Fruit fly (Drosophila melanogaster) whole organism, adult: ENCODE data around the gene CG31793.

Experiments used
- CG11617 ChIP-seq: fragments of 200-800 bp; sonication (Bioruptor generic); optimal IDR thresholded peaks from 2 replicates; lab custom pipeline; 2017; ENCODE audit warnings: mild to moderate bottlenecking, missing biosample characterization, missing genetic modification reagents, missing genetic modification characterization
- CG12768 ChIP-seq: fragments of 200-800 bp; sonication (Bioruptor generic); optimal IDR thresholded peaks from 2 replicates; lab custom pipeline; 2017; ENCODE audit warnings: missing biosample characterization, missing genetic modification characterization, mild to moderate bottlenecking, moderate library complexity, missing genetic modification reagents
- CG14711 ChIP-seq: fragments of 200-800 bp; sonication (Bioruptor generic); optimal IDR thresholded peaks from 2 replicates; lab custom pipeline; 2018; ENCODE audit warnings: missing biosample characterization, mild to moderate bottlenecking, missing genetic modification characterization, moderate library complexity
- CG1620 ChIP-seq: fragments of 200-800 bp; sonication (Bioruptor generic); optimal IDR thresholded peaks from 2 replicates; lab custom pipeline; 2016; ENCODE audit warnings: missing biosample characterization, missing genetic modification characterization
- CG33017 ChIP-seq: fragments of 200-800 bp; sonication (Bioruptor generic); optimal IDR thresholded peaks from 2 replicates; lab custom pipeline; 2018; ENCODE audit warnings: missing biosample characterization, mild to moderate bottlenecking, missing genetic modification characterization, moderate library complexity
- CG5204 ChIP-seq: fragments of 200-800 bp; sonication (Bioruptor generic); optimal IDR thresholded peaks from 2 replicates; lab custom pipeline; 2016; ENCODE audit warnings: missing biosample characterization, missing genetic modification characterization
- CG7045 ChIP-seq: fragments of 200-800 bp; sonication (Bioruptor generic); optimal IDR thresholded peaks from 2 replicates; lab custom pipeline; 2017; ENCODE audit warnings: missing biosample characterization, mild to moderate bottlenecking, missing genetic modification characterization
- CG7101 ChIP-seq: fragments of 200-800 bp; sonication (Bioruptor generic); optimal IDR thresholded peaks from 2 replicates; lab custom pipeline; 2018; ENCODE audit warnings: missing biosample characterization, mild to moderate bottlenecking, missing genetic modification characterization, moderate library complexity
- Clk ChIP-seq: fragments of 200-800 bp; sonication (Bioruptor generic); optimal IDR thresholded peaks from 2 replicates; lab custom pipeline; 2017; ENCODE audit warnings: missing biosample characterization, missing genetic modification characterization
- Crg-1 ChIP-seq: fragments of 200-800 bp; sonication (Bioruptor generic); optimal IDR thresholded peaks from 2 replicates; lab custom pipeline; 2016; ENCODE audit warnings: missing biosample characterization, missing genetic modification characterization
- Hr96 ChIP-seq: fragments of 200-800 bp; sonication (Bioruptor generic); optimal IDR thresholded peaks from 2 replicates; lab custom pipeline; 2016; ENCODE audit warnings: missing biosample characterization, missing genetic modification characterization
- Mnt ChIP-seq: fragments of 200-800 bp; sonication (Bioruptor generic); optimal IDR thresholded peaks from 2 replicates; lab custom pipeline; 2016; ENCODE audit warnings: missing biosample characterization, mild to moderate bottlenecking, missing genetic modification characterization
- bab1 ChIP-seq: fragments of 200-800 bp; sonication (Bioruptor generic); optimal IDR thresholded peaks from 3 replicates; lab custom pipeline; 2019; ENCODE audit warnings: missing biosample characterization, mild to moderate bottlenecking, missing genetic modification characterization, moderate library complexity
- cic ChIP-seq: fragments of 200-800 bp; sonication (Bioruptor generic); optimal IDR thresholded peaks from 2 replicates; lab custom pipeline; 2017; ENCODE audit warnings: missing biosample characterization, mild to moderate bottlenecking, missing genetic modification characterization, moderate library complexity
- cnc ChIP-seq, 2 experiments: fragments of >200 bp; optimal IDR thresholded peaks; 2 replicates each; lab custom pipeline; 2017
- kay ChIP-seq: fragments of 200-800 bp; sonication (Bioruptor generic); peaks from one replicate; lab custom pipeline; 2016; ENCODE audit warnings: missing biosample characterization, missing genetic modification characterization, borderline replicate concordance
- ovo ChIP-seq: fragments of 200-800 bp; sonication (Bioruptor generic); optimal IDR thresholded peaks from 2 replicates; lab custom pipeline; 2016; ENCODE audit warnings: missing biosample characterization, missing genetic modification characterization
- pad ChIP-seq: fragments of 200-800 bp; sonication (Bioruptor generic); optimal IDR thresholded peaks from 3 replicates; lab custom pipeline; 2017; ENCODE audit warnings: missing biosample characterization, missing genetic modification characterization, mild to moderate bottlenecking, moderate library complexity, missing genetic modification reagents
- tj ChIP-seq: fragments of 200-800 bp; sonication (Bioruptor generic); optimal IDR thresholded peaks from 3 replicates; lab custom pipeline; 2017; ENCODE audit warnings: missing biosample characterization, mild to moderate bottlenecking, missing genetic modification characterization, moderate library complexity
- toe ChIP-seq: fragments of 200-800 bp; sonication (Bioruptor generic); optimal IDR thresholded peaks from 2 replicates; lab custom pipeline; 2016; ENCODE audit warnings: missing biosample characterization, missing genetic modification characterization

The CG31793 gene

DNA sequence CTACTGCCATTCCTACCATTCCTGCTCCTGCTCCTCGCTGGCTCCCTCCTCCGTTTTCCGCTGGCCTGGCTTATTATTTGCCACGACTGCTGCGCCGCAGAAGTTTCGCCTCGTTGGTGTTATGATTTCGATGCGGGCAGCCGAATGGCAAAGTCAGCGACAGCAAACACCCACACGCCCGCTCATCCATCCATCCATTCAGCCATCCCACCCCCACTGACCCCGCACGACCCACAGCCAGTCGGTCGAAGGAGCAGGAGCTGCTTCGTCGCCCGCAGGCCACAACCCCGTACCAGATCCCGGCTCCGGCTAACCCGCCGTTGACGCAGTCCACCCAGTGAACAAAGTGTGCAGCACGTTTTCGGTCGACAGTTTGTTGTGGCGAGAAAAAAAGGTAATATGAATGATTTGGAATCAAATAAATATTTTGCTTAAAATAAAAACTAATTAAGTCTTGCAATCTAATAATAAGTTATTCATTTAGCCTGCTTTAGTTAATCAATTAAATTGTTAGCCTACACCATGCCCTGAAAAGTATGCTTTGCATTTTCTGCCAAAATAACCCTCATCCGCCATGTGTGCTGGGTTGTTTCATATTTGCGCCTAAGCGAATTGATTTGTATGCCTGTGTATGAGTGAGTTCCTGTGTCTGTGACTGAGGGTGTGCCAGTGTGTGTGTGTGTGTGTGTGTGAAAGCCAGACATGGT lies 23.5 kb downstream of the CG31793 start:
- TF ChIP-seq CG7045 (GFP tag; lab: Kevin White, UChicago) (peak; percentile 11), CG5204 (GFP tag; lab: Kevin White, UChicago) (no peak), CG33017 (tag; lab: Kevin White, UChicago) (peak; percentile 32), Crg-1 (GFP tag; lab: Kevin White, UChicago) (no peak), toe (peak; percentile 10), bab1 (no peak), ovo (no peak), tj (GFP tag; lab: Kevin White, UChicago) (no peak), Clk (GFP tag; lab: Kevin White, UChicago) (no peak), Mnt (no peak), cnc (optimal IDR thresholded peaks at IDR 0.05; lab: Kevin White, UChicago) (no peak), pad (GFP tag; lab: Kevin White, UChicago) (no peak), Hr96 (GFP tag; lab: Kevin White, UChicago) (no peak), cic (GFP tag; lab: Kevin White, UChicago) (no peak), CG12768 (GFP tag; lab: Kevin White, UChicago) (no peak), CG11617 (no peak), CG7101 (tag; lab: Kevin White, UChicago) (peak; percentile 21), CG1620 (GFP tag; lab: Kevin White, UChicago) (no peak), kay (no peak), CG14711 (tag; lab: Kevin White, UChicago) (no peak)

DNA sequence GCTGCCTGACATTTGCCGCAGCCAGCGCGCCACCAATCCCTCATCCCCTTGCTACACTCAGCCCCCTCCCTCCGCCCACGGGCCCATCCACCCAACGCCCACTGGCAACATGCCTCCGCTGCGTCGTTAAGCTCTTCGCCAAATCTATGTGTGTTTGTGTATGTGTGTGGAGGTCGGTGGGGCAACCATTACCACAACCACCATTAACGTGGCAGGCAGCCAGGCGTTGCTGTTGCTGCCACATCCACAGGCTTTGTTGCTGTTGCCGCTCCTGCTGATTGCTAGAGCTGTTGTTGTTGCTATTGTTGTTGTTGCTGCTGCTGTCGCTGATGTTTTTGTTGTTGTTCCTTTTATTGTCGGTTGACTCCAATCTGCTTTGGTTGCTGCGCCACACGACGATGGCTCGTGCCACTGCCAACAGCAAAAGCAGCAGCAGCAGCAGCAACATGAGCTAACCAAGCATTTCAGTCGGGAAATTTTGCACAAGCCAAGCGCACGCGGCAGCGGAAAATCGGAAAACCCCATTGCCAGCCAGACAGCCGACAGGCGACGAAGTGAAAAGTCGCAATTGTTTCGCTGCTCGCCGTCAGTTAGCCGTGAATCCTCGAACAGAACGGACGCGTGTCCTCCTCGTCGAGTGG lies 24.2 kb downstream of the CG31793 start, which contains the start of gene Sidpn:
Sidpn (plus strand) TSS at position 465 of the 641 bp plus-strand sequence.
- peak; percentile 9 for TF ChIP-seq cic (GFP tag; lab: Kevin White, UChicago)
- TF ChIP-seq CG7045 (GFP tag; lab: Kevin White, UChicago) = no peak
- no peak for TF ChIP-seq CG12768 (GFP tag; lab: Kevin White, UChicago)
- TF ChIP-seq toe = no peak

dm6 chr2L:19033288-19033687 lies 30.1 kb downstream of the CG31793 start, which contains the start of gene hook:
Gene hook (minus strand): TSS chr2L:19033498.
- no peak for TF ChIP-seq CG7101 (tag; lab: Kevin White, UChicago)
- TF ChIP-seq Mnt = peak; percentile 25
- TF ChIP-seq bab1 = peak; percentile 19
- TF ChIP-seq Crg-1 (GFP tag; lab: Kevin White, UChicago) = no peak

DNA sequence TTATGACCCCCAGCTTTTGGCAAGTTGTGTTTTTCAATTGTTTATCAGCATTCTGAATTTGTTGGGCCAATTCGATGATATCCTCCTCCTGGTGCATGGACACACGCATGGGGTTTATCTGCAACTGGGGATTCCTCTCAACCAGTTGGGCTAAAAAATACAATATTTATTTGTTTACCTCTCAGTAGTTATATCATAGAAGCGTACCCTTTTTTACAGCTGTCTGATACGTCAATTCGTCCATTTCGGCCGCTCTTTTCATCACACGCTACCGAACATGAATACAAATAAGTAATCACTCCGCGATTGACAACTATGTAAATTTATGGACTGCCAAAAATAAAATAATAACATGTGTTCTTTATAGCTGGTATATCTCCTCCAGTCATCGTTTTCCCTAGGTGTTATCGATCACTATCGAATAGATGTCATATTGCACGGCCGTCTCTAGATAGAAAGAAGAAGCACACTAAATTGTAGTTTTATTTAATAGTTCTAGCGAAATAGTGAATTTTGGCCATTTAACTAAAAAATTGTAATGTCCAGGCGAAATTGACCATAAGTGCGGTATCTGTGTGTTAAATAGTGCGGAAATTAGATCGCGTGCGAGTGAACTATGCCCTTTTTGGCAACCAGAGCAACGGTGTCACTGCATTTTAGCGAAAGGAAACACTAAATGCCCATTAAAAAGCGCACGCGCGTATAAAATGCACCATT lies 31.2 kb downstream of the CG31793 start, which contains the start of the genes mib2 and CG31800:
mib2 (plus strand) TSS at position 232 of the 717 bp plus-strand sequence.
CG31800 (minus strand) TSS at position 364 of the 717 bp plus-strand sequence.
- no peak for TF ChIP-seq cnc (optimal IDR thresholded peaks at IDR 0.05; lab: Kevin White, UChicago)
- no peak for TF ChIP-seq CG7045 (GFP tag; lab: Kevin White, UChicago)
- peak; percentile 7 for TF ChIP-seq toe
- TF ChIP-seq CG11617 = peak; percentile 8
- TF ChIP-seq tj (GFP tag; lab: Kevin White, UChicago) = no peak
- no peak for TF ChIP-seq CG14711 (tag; lab: Kevin White, UChicago)
- TF ChIP-seq CG7101 (tag; lab: Kevin White, UChicago) = peak; percentile 4
- peak; percentile 13 for TF ChIP-seq bab1
- peak; percentile 35 for TF ChIP-seq Mnt

dm6 chr2L:19035013-19035412 lies 31.8 kb downstream of the CG31793 start:
- TF ChIP-seq CG1620 (GFP tag; lab: Kevin White, UChicago) (no peak), tj (GFP tag; lab: Kevin White, UChicago) (peak; percentile 34)

- TF ChIP-seq CG1620 (GFP tag; lab: Kevin White, UChicago) (no peak), kay (no peak), CG33017 (tag; lab: Kevin White, UChicago) (no peak), ovo (no peak), CG7045 (GFP tag; lab: Kevin White, UChicago) (no peak), cic (GFP tag; lab: Kevin White, UChicago) (no peak), Crg-1 (GFP tag; lab: Kevin White, UChicago) (no peak), Hr96 (GFP tag; lab: Kevin White, UChicago) (no peak), CG5204 (GFP tag; lab: Kevin White, UChicago) (no peak), Clk (GFP tag; lab: Kevin White, UChicago) (no peak), cnc (optimal IDR thresholded peaks at IDR 0.05; lab: Kevin White, UChicago) (no peak), toe (no peak), pad (GFP tag; lab: Kevin White, UChicago) (no peak), bab1 (no peak), CG14711 (tag; lab: Kevin White, UChicago) (no peak)
Observed at dm6 chr2L:19036105-19036714, 33.0 kb downstream of the CG31793 start.
